Worm (Caenorhabditis elegans) whole organism, young adult: ENCODE data around the gene swd-2.2.

Experiments
- B0035.1 ChIP-seq: sonication (generic microtip); optimal IDR thresholded peaks from 2 replicates; lab custom pipeline; 2016; ENCODE audit warnings: missing genetic modification characterization, mild to moderate bottlenecking, missing compliant biosample characterization, missing genotype, missing genetic modification reagents
- B0336.3 ChIP-seq: fragments of 200-800 bp; sonication (Bioruptor generic); IDR thresholded peaks from 2 replicates; pipeline ENCODE4 v1.3.6; 2022; ENCODE audit warnings: missing genetic modification characterization, missing compliant biosample characterization
- C06A6.2 ChIP-seq: fragments of 200-800 bp; sonication (Bioruptor generic); conservative IDR thresholded peaks from 2 replicates; pipeline ENCODE4 v1.3.6; 2022; ENCODE audit warnings: missing genetic modification characterization, missing compliant biosample characterization
- D2030.7 ChIP-seq: fragments of 200-800 bp; sonication (Bioruptor generic); IDR thresholded peaks from 2 replicates; pipeline ENCODE4 v1.3.6; 2022; ENCODE audit warnings: missing genetic modification reagents, missing genetic modification characterization, missing compliant biosample characterization
- F37B4.10 ChIP-seq: fragments of 200-800 bp; sonication (Bioruptor generic); IDR thresholded peaks from 2 replicates; pipeline ENCODE4 v1.3.6; 2022; ENCODE audit warnings: missing genetic modification characterization, missing compliant biosample characterization
- Y67H2A.10 ChIP-seq: fragments of 200-800 bp; sonication (Bioruptor generic); conservative IDR thresholded peaks from 2 replicates; pipeline ENCODE4 v1.3.6; 2022; ENCODE audit warnings: missing genetic modification reagents, missing genetic modification characterization, missing compliant biosample characterization
- ZK185.1 ChIP-seq: sonication (generic microtip); optimal IDR thresholded peaks from 2 replicates; lab custom pipeline; 2016; ENCODE audit warnings: mild to moderate bottlenecking, missing genetic modification characterization, missing compliant biosample characterization; ENCODE audit not compliant: poor library complexity, severe bottlenecking
- akir-1 ChIP-seq: fragments of 200-800 bp; sonication (Bioruptor generic); optimal IDR thresholded peaks from 2 replicates; lab custom pipeline; 2018; ENCODE audit warnings: mild to moderate bottlenecking, missing genetic modification characterization, moderate library complexity, missing compliant biosample characterization
- ama-1 ChIP-seq, 3 experiments: fragments of 150-350 bp in 1 of 3; sonication (generic microtip) in 2 of 3; optimal IDR thresholded peaks; 2 replicates each; lab custom pipeline; 2014 to 2018; ENCODE audit warnings: missing biosample characterization in 2 of 3, missing genetic modification characterization in 2 of 3, missing genetic modification reagents in 2 of 3
- ceh-58 ChIP-seq: fragments of 200-800 bp; sonication (Bioruptor generic); IDR thresholded peaks from 2 replicates; pipeline ENCODE4 v1.3.6; 2022; ENCODE audit warnings: missing genetic modification characterization, missing compliant biosample characterization
- ceh-79 ChIP-seq: sonication (generic microtip); optimal IDR thresholded peaks from 2 replicates; lab custom pipeline; 2017; ENCODE audit warnings: mild to moderate bottlenecking, missing genetic modification characterization, missing compliant biosample characterization
- die-1 ChIP-seq: sonication (generic microtip); optimal IDR thresholded peaks from 2 replicates; lab custom pipeline; 2016; ENCODE audit warnings: missing genotype, mild to moderate bottlenecking, missing genetic modification characterization, missing compliant biosample characterization
- egrh-3 ChIP-seq: fragments of 200-800 bp; sonication (Bioruptor generic); IDR thresholded peaks from 2 replicates; pipeline ENCODE4 v1.3.6; 2022; ENCODE audit warnings: missing genetic modification reagents, missing genetic modification characterization, missing compliant biosample characterization
- ets-4 ChIP-seq: fragments of 200-800 bp; sonication (Bioruptor generic); optimal IDR thresholded peaks from 2 replicates; lab custom pipeline; 2018; ENCODE audit warnings: mild to moderate bottlenecking, missing genetic modification characterization, missing compliant biosample characterization
- gei-17 ChIP-seq: fragments of 200-800 bp; sonication (Bioruptor generic); optimal IDR thresholded peaks from 2 replicates; lab custom pipeline; 2018; ENCODE audit warnings: mild to moderate bottlenecking, missing genetic modification characterization, missing compliant biosample characterization
- hlh-12 ChIP-seq: sonication (generic microtip); optimal IDR thresholded peaks from 2 replicates; lab custom pipeline; 2016; ENCODE audit warnings: missing genetic modification characterization, missing compliant biosample characterization
- hmg-1.2 ChIP-seq: fragments of 200-800 bp; sonication (Bioruptor generic); IDR thresholded peaks from 2 replicates; pipeline ENCODE4 v1.3.6; 2022; ENCODE audit warnings: missing genetic modification reagents, missing genetic modification characterization, missing compliant biosample characterization
- lag-1 ChIP-seq: fragments of 200-800 bp; sonication (Bioruptor generic); IDR thresholded peaks from 2 replicates; pipeline ENCODE4 v1.3.6; 2022; ENCODE audit warnings: missing genetic modification reagents, missing genetic modification characterization, missing compliant biosample characterization
- let-526 ChIP-seq: fragments of 200-800 bp; sonication (Bioruptor generic); IDR thresholded peaks from 2 replicates; pipeline ENCODE4 v1.3.6; 2022; ENCODE audit warnings: missing genetic modification reagents, missing genetic modification characterization, missing compliant biosample characterization
- let-607 ChIP-seq, 2 experiments: fragments of 200-800 bp in 1 of 2; sonication (Bioruptor generic) in 1 of 2; sonication (generic microtip) in 1 of 2; optimal IDR thresholded peaks; 2 replicates each; lab custom pipeline; 2016 to 2018; ENCODE audit warnings: mild to moderate bottlenecking in 2 of 2, missing compliant biosample characterization in 2 of 2, missing genetic modification characterization in 2 of 2, moderate library complexity in 2 of 2, missing genotype in 1 of 2
- lin-35 ChIP-seq, 3 experiments: fragments of 150-350 bp in 2 of 3; sonication (generic microtip) in 1 of 3; optimal IDR thresholded peaks; 2 replicates each; lab custom pipeline; 2014 to 2018; ENCODE audit warnings: missing biosample characterization in 3 of 3, missing genetic modification characterization in 3 of 3, missing genetic modification reagents in 3 of 3
- mxl-1 ChIP-seq: sonication (generic microtip); optimal IDR thresholded peaks from 2 replicates; lab custom pipeline; 2016; ENCODE audit warnings: missing genetic modification characterization, missing compliant biosample characterization
- nfya-2 ChIP-seq: fragments of 200-800 bp; sonication (Bioruptor generic); IDR thresholded peaks from 2 replicates; pipeline ENCODE4 v1.3.6; 2022; ENCODE audit warnings: missing genetic modification reagents, missing genetic modification characterization, missing compliant biosample characterization
- nfyb-1 ChIP-seq: fragments of 200-800 bp; sonication (Bioruptor generic); IDR thresholded peaks from 2 replicates; pipeline ENCODE4 v1.3.6; 2022; ENCODE audit warnings: missing genetic modification reagents, missing genetic modification characterization, missing compliant biosample characterization
- nhr-90 ChIP-seq: sonication (generic microtip); optimal IDR thresholded peaks from 2 replicates; lab custom pipeline; 2016; ENCODE audit warnings: missing genotype, mild to moderate bottlenecking, missing genetic modification characterization, missing compliant biosample characterization
- rec-8 ChIP-seq, 2 experiments: sonication (generic microtip); optimal IDR thresholded peaks; 2 replicates each; lab custom pipeline; 2016; ENCODE audit warnings: mild to moderate bottlenecking in 2 of 2, missing genetic modification characterization in 2 of 2, missing genetic modification reagents in 2 of 2, missing genotype in 2 of 2, missing biosample characterization in 1 of 2, missing compliant biosample characterization in 1 of 2, moderate library complexity in 1 of 2
- repo-1 ChIP-seq: sonication (generic microtip); optimal IDR thresholded peaks from 2 replicates; lab custom pipeline; 2017; ENCODE audit warnings: mild to moderate bottlenecking, missing genetic modification characterization, missing compliant biosample characterization
- somi-1 ChIP-seq: fragments of 200-800 bp; sonication (Bioruptor generic); optimal IDR thresholded peaks from 2 replicates; lab custom pipeline; 2018; ENCODE audit warnings: mild to moderate bottlenecking, missing genetic modification characterization, missing compliant biosample characterization
- ztf-22 ChIP-seq: fragments of 200-800 bp; sonication (Bioruptor generic); optimal IDR thresholded peaks from 2 replicates; lab custom pipeline; 2018; ENCODE audit warnings: mild to moderate bottlenecking, missing genetic modification characterization, moderate library complexity, missing compliant biosample characterization
- ztf-3 ChIP-seq: fragments of 200-800 bp; sonication (Bioruptor generic); optimal IDR thresholded peaks from 2 replicates; lab custom pipeline; 2018; ENCODE audit warnings: mild to moderate bottlenecking, missing genetic modification characterization, missing compliant biosample characterization
- ztf-6 ChIP-seq: fragments of 200-800 bp; sonication (Bioruptor generic); IDR thresholded peaks from 2 replicates; pipeline ENCODE4 v1.3.6; 2022; ENCODE audit warnings: missing genetic modification reagents, missing genetic modification characterization, missing compliant biosample characterization

Gene swd-2.2

ce11 chrIV:7754114-7754513 lies 20.1 kb upstream of the swd-2.2 start:
- no peak for TF ChIP-seq ceh-79 (tag; lab: Kevin White, UChicago)
- peak; percentile 75; the same call in 1 of the 2 replicates for TF ChIP-seq egrh-3 (GFP tag; lab: Robert Waterston, UW)

- TF ChIP-seq ama-1 (optimal IDR thresholded peaks at IDR 0.05; lab: Kevin White, UChicago) (no peak), ama-1 (GFP tag; optimal IDR thresholded peaks at IDR 0.05; lab: Kevin White, UChicago) (no peak), ztf-3 (GFP tag; lab: Kevin White, UChicago) (no peak), B0336.3 (no peak), C06A6.2 (GFP tag; lab: Robert Waterston, UW) (no peak), F37B4.10 (no peak), repo-1 (tag; lab: Kevin White, UChicago) (no peak), nfyb-1 (GFP tag; lab: Robert Waterston, UW) (no peak)
- TF ChIP-seq, all 124 proteins: peak for 0
Measured at ce11 chrIV:7757245-7757644, 17.0 kb upstream of the swd-2.2 start, which contains the start of gene C46A5.4. Gene C46A5.4 (minus strand): TSS chrIV:7757345.

ce11 chrIV:7759527-7759926 lies 14.7 kb upstream of the swd-2.2 start, which contains the start of gene dsb-3:
Gene dsb-3 (minus strand): TSS chrIV:7759627.
- TF ChIP-seq ztf-22 (GFP tag; lab: Kevin White, UChicago) = no peak
- TF ChIP-seq mxl-1 = no peak
- no peak for TF ChIP-seq ets-4 (GFP tag; lab: Kevin White, UChicago)
- no peak for TF ChIP-seq nhr-90 (tag; lab: Kevin White, UChicago)
- TF ChIP-seq, all 124 proteins: peak for 0

- TF ChIP-seq nfya-2 (GFP tag; lab: Robert Waterston, UW) (no peak), Y67H2A.10 (GFP tag; lab: Robert Waterston, UW) (no peak), die-1 (tag; lab: Kevin White, UChicago) (no peak), gei-17 (GFP tag; lab: Kevin White, UChicago) (no peak), lin-35 (GFP tag; optimal IDR thresholded peaks at IDR 0.05; lab: Kevin White, UChicago) (no peak), somi-1 (GFP tag; lab: Kevin White, UChicago) (no peak), ZK185.1 (no peak), lag-1 (GFP tag; lab: Robert Waterston, UW) (no peak), hmg-1.2 (no peak), let-607 (tag; optimal IDR thresholded peaks at IDR 0.05; lab: Kevin White, UChicago) (no peak), hlh-12 (tag; lab: Kevin White, UChicago) (no peak), D2030.7 (no peak), ztf-6 (no peak), let-526 (no peak), B0035.1 (tag; lab: Kevin White, UChicago) (no peak), C06A6.2 (GFP tag; lab: Robert Waterston, UW) (no peak), ceh-58 (GFP tag; lab: Robert Waterston, UW) (no peak)
Measured at ce11 chrIV:7760117-7760516, 14.1 kb upstream of the swd-2.2 start, which contains the start of gene del-7. Gene del-7 (plus strand): TSS chrIV:7760417.

- TF ChIP-seq akir-1 (no peak), rec-8 (tag; optimal IDR thresholded peaks at IDR 0.05; lab: Kevin White, UChicago) (no peak)
Measured at ce11 chrIV:7763748-7764147, 10.5 kb upstream of the swd-2.2 start, which contains the start of the genes C46A5.6 and C46A5.1. Gene C46A5.6 (minus strand): TSS chrIV:7763848. Gene C46A5.1 (plus strand): TSS chrIV:7763931.
